Fruit fly (Drosophila melanogaster): Measurements from ENCODE around the gene mei-9.

dm6 chrX:4323911-4324368, 5.3 kb upstream of the mei-9 start:
- TF ChIP-seq CG8478 (optimal IDR thresholded peaks at IDR 0.05) (no peak), CTCF (optimal IDR thresholded peaks at IDR 0.05) (no peak)

Data from S2 (cell line).